Worm (Caenorhabditis elegans) whole organism, late embryonic: ENCODE measurements around the gene srh-128.
"Not testable (repeated sequence)": the region's sequence is repeated elsewhere in the genome, so short reads cannot be mapped to it uniquely, and the experiment has no call there.

Experiments used
- ceh-18 ChIP-seq: sonication (generic microtip); optimal IDR thresholded peaks from 2 replicates; lab custom pipeline; 2016; ENCODE audit warnings: missing genetic modification characterization, missing compliant biosample characterization
- ceh-19 ChIP-seq: fragments of 200-800 bp; sonication (Bioruptor generic); optimal IDR thresholded peaks from 2 replicates; lab custom pipeline; 2018; ENCODE audit warnings: mild to moderate bottlenecking, missing genetic modification characterization, missing compliant biosample characterization
- ceh-31 ChIP-seq: sonication (generic microtip); optimal IDR thresholded peaks from 2 replicates; lab custom pipeline; 2016; ENCODE audit warnings: missing genetic modification characterization, missing compliant biosample characterization
- che-1 ChIP-seq: sonication (generic microtip); optimal IDR thresholded peaks from 2 replicates; lab custom pipeline; 2016; ENCODE audit warnings: mild to moderate bottlenecking, missing genetic modification characterization, missing compliant biosample characterization
- fkh-10 ChIP-seq: fragments of 150-350 bp; optimal IDR thresholded peaks from 2 replicates; lab custom pipeline; 2014; ENCODE audit warnings: missing biosample characterization, missing genetic modification reagents, missing genetic modification characterization
- lim-6 ChIP-seq: sonication (generic microtip); optimal IDR thresholded peaks from 2 replicates; lab custom pipeline; 2016; ENCODE audit warnings: missing genetic modification characterization, missing compliant biosample characterization
- pha-4 ChIP-seq: fragments of 150-350 bp; optimal IDR thresholded peaks from 2 replicates; lab custom pipeline; 2018; ENCODE audit warnings: missing biosample characterization, missing genetic modification reagents, missing genetic modification characterization
- rnt-1 ChIP-seq: sonication (generic microtip); optimal IDR thresholded peaks from 2 replicates; lab custom pipeline; 2016; ENCODE audit warnings: missing genetic modification characterization, missing compliant biosample characterization
- sdc-2 ChIP-seq: sonication (generic microtip); optimal IDR thresholded peaks from 2 replicates; lab custom pipeline; 2016; ENCODE audit warnings: missing genotype, missing genetic modification characterization, missing compliant biosample characterization
- syd-9 ChIP-seq: sonication (generic microtip); optimal IDR thresholded peaks from 2 replicates; lab custom pipeline; 2016; ENCODE audit warnings: mild to moderate bottlenecking, missing genetic modification characterization, moderate library complexity, missing compliant biosample characterization
- unc-86 ChIP-seq: sonication (generic microtip); optimal IDR thresholded peaks from 2 replicates; lab custom pipeline; 2016; ENCODE audit warnings: missing genetic modification characterization, missing compliant biosample characterization

ce11 chrII:2672320-2672719, 32.8 kb downstream of the srh-128 start, which contains the start of gene sri-57:
- TF ChIP-seq che-1; ceh-18; rnt-1; fkh-10 (GFP tag; lab: Kevin White, UChicago); syd-9 (tag; lab: Kevin White, UChicago); ceh-19 (GFP tag; lab: Kevin White, UChicago); sdc-2 (tag; lab: Kevin White, UChicago); unc-86 (tag; lab: Kevin White, UChicago); ceh-31 (tag; lab: Kevin White, UChicago); lim-6 (tag; lab: Kevin White, UChicago); pha-4: not testable (repeated sequence)
